Fruit fly (Drosophila melanogaster) whole organism, embryonic: Measurements from ENCODE around the gene DAAM.

Source experiments
- CG10321 ChIP-seq: fragments of 200-800 bp; sonication (Bioruptor generic); IDR thresholded peaks from 2 replicates; pipeline ENCODE4 v1.3.6; 2022; ENCODE audit warnings: missing biosample characterization, missing genetic modification characterization
- CG13424 ChIP-seq: fragments of 200-800 bp; sonication (Bioruptor generic); optimal IDR thresholded peaks from 2 replicates; lab custom pipeline; 2019; ENCODE audit warnings: missing biosample characterization, mild to moderate bottlenecking, missing genetic modification characterization, moderate library complexity
- gcm ChIP-seq: fragments of 200-800 bp; sonication (Bioruptor generic); optimal IDR thresholded peaks from 2 replicates; lab custom pipeline; 2019; ENCODE audit warnings: missing biosample characterization, mild to moderate bottlenecking, missing genetic modification characterization, moderate library complexity
- tna ChIP-seq: fragments of 200-800 bp; sonication (Bioruptor generic); IDR thresholded peaks from 2 replicates; pipeline ENCODE4 v1.3.6; 2022; ENCODE audit warnings: missing biosample characterization, missing genetic modification characterization; ENCODE audit not compliant: partially characterized antibody

DNA sequence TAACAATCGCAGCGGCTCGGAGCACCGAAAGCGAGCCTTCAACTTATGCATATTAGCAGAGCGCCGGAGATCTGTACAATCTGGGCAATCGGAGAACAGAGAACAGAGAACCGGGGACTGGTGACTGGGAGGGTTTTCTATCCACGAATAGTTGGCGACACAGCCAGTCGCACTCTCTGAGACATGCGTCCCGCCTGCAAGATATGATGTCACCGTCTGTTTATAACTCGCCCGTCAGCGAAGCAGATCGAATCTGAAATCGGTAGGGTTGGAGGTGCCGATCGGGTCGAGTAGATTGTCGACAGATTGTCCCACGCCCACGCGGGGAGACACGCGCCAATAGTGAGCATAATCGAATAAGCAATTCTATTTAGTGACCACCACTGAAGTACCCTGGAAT, 80.1 kb downstream of the DAAM start:
- TF ChIP-seq tna (GFP tag; lab: Robert Waterston, UW) (no peak), CG13424 (tag; lab: Kevin White, UChicago) (no peak), gcm (GFP tag; lab: Kevin White, UChicago) (no peak), CG10321 (GFP tag; lab: Robert Waterston, UW) (no peak)
